Worm (Caenorhabditis elegans): ENCODE results near the gene E02H4.4.

E02H4.4 gene

DNA sequence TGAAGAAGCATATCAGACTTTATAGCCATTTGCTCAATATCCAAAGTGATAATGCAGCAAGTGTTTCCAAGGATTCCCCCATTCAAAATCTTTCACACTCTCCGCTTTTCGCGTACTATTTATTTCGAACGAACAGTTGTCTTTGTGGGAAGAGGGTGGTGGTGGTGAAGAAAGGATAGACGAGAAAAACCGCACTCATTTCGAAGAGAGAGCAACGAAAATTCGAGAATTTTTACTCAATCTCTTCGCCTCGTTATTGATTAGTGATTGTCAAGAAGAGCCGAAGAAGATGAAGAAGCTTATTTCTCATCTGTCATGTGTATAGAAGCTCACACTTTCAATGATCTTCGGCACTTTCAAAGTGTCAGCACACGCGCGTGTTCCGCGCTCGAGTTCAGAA, 30.1 kb downstream of the E02H4.4 start:
- TF ChIP-seq ham-2 (GFP tag; optimal IDR thresholded peaks at IDR 0.05) (no peak), unc-39 (tag; optimal IDR thresholded peaks at IDR 0.05) (no peak), unc-62 (GFP tag; optimal IDR thresholded peaks at IDR 0.05) (peak; percentile 82), nhr-28 (tag; optimal IDR thresholded peaks at IDR 0.05) (no peak), lsy-2 (tag; optimal IDR thresholded peaks at IDR 0.05) (no peak), flh-1 (GFP tag; optimal IDR thresholded peaks at IDR 0.05) (no peak), nhr-76 (tag; optimal IDR thresholded peaks at IDR 0.05) (no peak), mls-2 (tag; optimal IDR thresholded peaks at IDR 0.05) (no peak), hlh-1 (tag; optimal IDR thresholded peaks at IDR 0.05) (peak; percentile 98), zip-8 (tag; optimal IDR thresholded peaks at IDR 0.05) (no peak), elt-1 (tag; optimal IDR thresholded peaks at IDR 0.05; ENCODE audit: borderline replicate concordance, insufficient read depth) (no peak), unc-120 (tag; optimal IDR thresholded peaks at IDR 0.05; ENCODE audit: poor library complexity, severe bottlenecking) (peak; percentile 85), drap-1 (GFP tag; optimal IDR thresholded peaks at IDR 0.05) (peak; percentile 9)

DNA sequence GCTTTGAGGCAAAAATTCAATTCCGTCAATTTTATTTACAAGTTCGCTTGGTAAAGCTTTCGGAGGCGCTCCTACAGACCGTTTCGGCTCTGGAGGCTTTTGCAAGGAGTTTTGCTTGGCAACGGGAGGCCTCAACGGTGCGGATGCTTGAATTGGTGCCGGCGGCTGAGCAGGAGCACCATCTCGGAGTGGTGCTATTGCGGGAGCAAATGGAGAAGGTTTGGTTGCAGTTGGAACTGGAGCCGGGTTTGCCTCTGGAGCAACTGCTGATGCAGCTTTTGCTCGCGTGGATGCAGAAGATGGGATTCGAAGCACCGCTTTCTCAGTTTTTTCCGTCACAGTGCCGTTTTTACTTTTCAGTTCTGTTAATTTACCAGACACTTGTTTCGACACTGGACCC, 32.2 kb downstream of the E02H4.4 start:
- TF ChIP-seq elt-3 (tag; optimal IDR thresholded peaks at IDR 0.05) (no peak), ceh-39 (tag; optimal IDR thresholded peaks at IDR 0.05) (no peak), nhr-237 (tag; optimal IDR thresholded peaks at IDR 0.05) (no peak), ces-1 (GFP tag; optimal IDR thresholded peaks at IDR 0.05) (no peak), cnd-1 (tag; optimal IDR thresholded peaks at IDR 0.05) (no peak), unc-120 (tag; optimal IDR thresholded peaks at IDR 0.05; ENCODE audit: poor library complexity, severe bottlenecking) (no peak), sptf-1 (tag; optimal IDR thresholded peaks at IDR 0.05) (no peak), mab-5 (tag; optimal IDR thresholded peaks at IDR 0.05) (no peak), nhr-2 (tag; optimal IDR thresholded peaks at IDR 0.05) (no peak), ceh-43 (GFP tag; optimal IDR thresholded peaks at IDR 0.05) (no peak), nhr-12 (tag; optimal IDR thresholded peaks at IDR 0.05) (no peak), blmp-1 (tag; optimal IDR thresholded peaks at IDR 0.05) (no peak), ceh-83 (GFP tag; optimal IDR thresholded peaks at IDR 0.05) (no peak), tbx-8 (GFP tag; optimal IDR thresholded peaks at IDR 0.05) (no peak), sem-2 (GFP tag; optimal IDR thresholded peaks at IDR 0.05) (no peak), elt-1 (tag; optimal IDR thresholded peaks at IDR 0.05; ENCODE audit: borderline replicate concordance, insufficient read depth) (no peak), lin-32 (GFP tag; optimal IDR thresholded peaks at IDR 0.05) (no peak), flh-1 (GFP tag; optimal IDR thresholded peaks at IDR 0.05) (no peak), mep-1 (tag; optimal IDR thresholded peaks at IDR 0.05) (no peak), M03D4.4 (tag; optimal IDR thresholded peaks at IDR 0.05) (no peak)

DNA sequence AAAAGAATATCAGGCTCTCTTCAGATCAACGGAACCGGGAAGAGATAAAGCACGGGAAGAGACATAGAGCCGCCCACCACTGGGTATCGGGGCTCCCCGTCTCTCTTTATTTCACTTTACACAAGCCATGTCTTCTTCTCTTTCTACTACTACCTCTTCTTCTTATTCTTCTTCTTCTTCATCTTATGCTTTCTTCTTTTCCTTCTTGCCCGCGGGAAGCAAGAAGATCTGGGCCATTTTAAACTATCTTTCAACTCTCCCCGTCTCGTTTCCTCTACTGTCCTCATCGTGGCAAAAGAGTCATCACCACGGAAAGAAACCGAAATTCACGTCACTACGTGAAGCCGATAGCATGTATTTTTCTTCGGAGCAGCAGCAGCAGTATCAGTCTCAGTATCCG, 34.9 kb downstream of the E02H4.4 start:
- TF ChIP-seq sem-2 (GFP tag; optimal IDR thresholded peaks at IDR 0.05) (no peak), lsy-2 (tag; optimal IDR thresholded peaks at IDR 0.05) (peak; percentile 1), hlh-1 (tag; optimal IDR thresholded peaks at IDR 0.05) (peak; percentile 18), unc-62 (GFP tag; optimal IDR thresholded peaks at IDR 0.05) (peak; percentile 49), unc-120 (tag; optimal IDR thresholded peaks at IDR 0.05; ENCODE audit: poor library complexity, severe bottlenecking) (peak; percentile 93), nhr-76 (tag; optimal IDR thresholded peaks at IDR 0.05) (no peak)

DNA sequence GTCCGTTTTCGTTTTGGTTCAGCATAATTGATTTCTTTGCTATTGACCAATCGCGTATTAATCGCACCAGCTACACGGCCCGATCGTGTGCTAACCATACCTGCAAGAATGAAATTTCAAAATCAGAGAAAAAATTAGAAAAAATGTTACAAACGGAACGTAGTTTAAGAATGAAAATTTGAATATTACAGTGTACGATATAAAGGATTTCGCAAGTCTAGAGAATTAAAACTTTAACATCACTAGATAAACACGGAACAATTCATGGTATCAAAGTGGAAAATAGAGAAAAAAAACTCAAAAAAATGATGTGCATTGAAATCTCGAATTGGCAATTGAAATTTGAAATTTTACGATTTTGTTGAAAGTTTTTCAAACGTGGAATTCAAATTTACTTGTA, 38.8 kb downstream of the E02H4.4 start, which contains the start of gene madd-3:
madd-3 (minus strand) TSS at position 101 of the 400 bp plus-strand sequence.
- no peak for TF ChIP-seq flh-1 (GFP tag; optimal IDR thresholded peaks at IDR 0.05)
- no peak for TF ChIP-seq nhr-12 (tag; optimal IDR thresholded peaks at IDR 0.05)
- no peak for TF ChIP-seq M03D4.4 (tag; optimal IDR thresholded peaks at IDR 0.05)
- TF ChIP-seq sptf-1 (tag; optimal IDR thresholded peaks at IDR 0.05), result no peak
- no peak for TF ChIP-seq ham-2 (GFP tag; optimal IDR thresholded peaks at IDR 0.05)
- TF ChIP-seq nhr-2 (tag; optimal IDR thresholded peaks at IDR 0.05), result no peak
- TF ChIP-seq tbx-8 (GFP tag; optimal IDR thresholded peaks at IDR 0.05), result no peak
- no peak for TF ChIP-seq ceh-83 (GFP tag; optimal IDR thresholded peaks at IDR 0.05)
- no peak for TF ChIP-seq cnd-1 (tag; optimal IDR thresholded peaks at IDR 0.05)
- no peak for TF ChIP-seq blmp-1 (tag; optimal IDR thresholded peaks at IDR 0.05)
- no peak for TF ChIP-seq bed-3 (GFP tag; optimal IDR thresholded peaks at IDR 0.05)
- no peak for TF ChIP-seq snpc-4 (tag; optimal IDR thresholded peaks at IDR 0.05)
- TF ChIP-seq lsy-2 (tag; optimal IDR thresholded peaks at IDR 0.05), result no peak
- no peak for TF ChIP-seq sem-2 (GFP tag; optimal IDR thresholded peaks at IDR 0.05)
- no peak for TF ChIP-seq unc-62 (GFP tag; optimal IDR thresholded peaks at IDR 0.05)

DNA sequence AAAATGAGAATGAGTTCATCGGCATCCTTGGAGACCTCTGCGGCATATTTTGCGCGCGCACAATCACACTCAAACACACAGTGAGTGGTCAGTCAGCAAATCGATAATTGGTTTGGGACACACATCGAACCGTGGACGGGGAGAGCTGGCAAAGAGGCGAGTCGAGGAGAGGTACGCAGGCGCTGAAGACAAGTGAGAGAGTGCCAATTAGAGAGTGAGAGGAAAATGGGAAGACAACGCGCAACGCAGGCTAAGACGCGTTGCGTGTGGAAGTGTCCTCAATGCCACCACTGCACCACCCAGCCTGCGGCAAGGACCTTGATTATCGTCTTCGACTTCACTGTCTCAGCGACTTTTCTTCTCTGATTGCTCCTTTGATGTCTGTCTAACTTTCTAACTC, 39.4 kb downstream of the E02H4.4 start:
- TF ChIP-seq blmp-1 (tag; optimal IDR thresholded peaks at IDR 0.05) (no peak), flh-1 (GFP tag; optimal IDR thresholded peaks at IDR 0.05) (no peak), ceh-43 (GFP tag; optimal IDR thresholded peaks at IDR 0.05) (peak; percentile 20), drap-1 (GFP tag; optimal IDR thresholded peaks at IDR 0.05) (peak; percentile 67), unc-62 (GFP tag; optimal IDR thresholded peaks at IDR 0.05) (peak; percentile 56), tbx-8 (GFP tag; optimal IDR thresholded peaks at IDR 0.05) (no peak), zip-8 (tag; optimal IDR thresholded peaks at IDR 0.05) (no peak), mls-2 (tag; optimal IDR thresholded peaks at IDR 0.05) (peak; percentile 81), unc-39 (tag; optimal IDR thresholded peaks at IDR 0.05) (no peak), cnd-1 (tag; optimal IDR thresholded peaks at IDR 0.05) (peak; percentile 62), ceh-39 (tag; optimal IDR thresholded peaks at IDR 0.05) (peak; percentile 99), sem-2 (GFP tag; optimal IDR thresholded peaks at IDR 0.05) (no peak), pha-4 (tag; optimal IDR thresholded peaks at IDR 0.05) (peak; percentile 37), mab-5 (tag; optimal IDR thresholded peaks at IDR 0.05) (no peak), nhr-2 (tag; optimal IDR thresholded peaks at IDR 0.05) (no peak), mep-1 (tag; optimal IDR thresholded peaks at IDR 0.05) (peak; percentile 38), ces-1 (GFP tag; optimal IDR thresholded peaks at IDR 0.05) (peak; percentile 76), bed-3 (GFP tag; optimal IDR thresholded peaks at IDR 0.05) (no peak), ham-2 (GFP tag; optimal IDR thresholded peaks at IDR 0.05) (peak; percentile 6), elt-3 (tag; optimal IDR thresholded peaks at IDR 0.05) (no peak), nhr-237 (tag; optimal IDR thresholded peaks at IDR 0.05) (peak; percentile 22), nhr-12 (tag; optimal IDR thresholded peaks at IDR 0.05) (no peak), lin-13 (tag; optimal IDR thresholded peaks at IDR 0.05) (peak; percentile 45), sptf-1 (tag; optimal IDR thresholded peaks at IDR 0.05) (peak; percentile 22), elt-1 (tag; optimal IDR thresholded peaks at IDR 0.05; ENCODE audit: borderline replicate concordance, insufficient read depth) (no peak), unc-120 (tag; optimal IDR thresholded peaks at IDR 0.05; ENCODE audit: poor library complexity, severe bottlenecking) (peak; percentile 70), lsy-2 (tag; optimal IDR thresholded peaks at IDR 0.05) (peak; percentile 54), hlh-1 (tag; optimal IDR thresholded peaks at IDR 0.05) (peak; percentile 57), M03D4.4 (tag; optimal IDR thresholded peaks at IDR 0.05) (no peak)

Data from whole organism, mixed stage, embryonic.